Fruit fly (Drosophila melanogaster): Measurements from ENCODE around the gene Cks85A.

Cks85A gene

DNA sequence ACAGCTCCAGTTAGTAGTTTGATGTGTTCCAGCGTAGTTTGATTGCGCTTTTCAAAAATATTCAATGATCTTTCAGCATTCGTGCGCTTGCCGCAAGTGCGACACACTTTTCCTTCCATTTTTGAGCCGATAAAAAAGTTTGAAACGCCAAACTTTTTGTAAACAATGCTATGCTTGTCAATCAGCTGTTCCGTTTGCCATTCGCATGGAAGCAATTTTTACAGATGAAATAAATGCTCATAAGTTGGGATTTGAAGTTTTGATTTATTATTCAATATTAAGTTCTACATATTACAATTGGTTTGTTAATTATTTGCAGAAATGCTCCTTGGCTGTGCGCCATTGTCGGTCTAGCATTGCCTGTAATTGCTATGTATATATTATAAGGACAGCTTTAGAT lies 11.3 kb upstream of the Cks85A start, which contains the start of gene ranshi:
Gene ranshi (minus strand): TSS at position 152 of the 400 bp plus-strand sequence.
- TF ChIP-seq CG14655 (GFP tag; optimal IDR thresholded peaks at IDR 0.05), result no peak
- no peak for TF ChIP-seq CG32121 (GFP tag; IDR thresholded peaks at IDR 0.05)

dm6 chr3R:8726632-8727031 lies 8.4 kb upstream of the Cks85A start, which contains the start of gene CG8159:
Gene CG8159, plus strand, starts transcription at chr3R:8726854.
- no peak for TF ChIP-seq CG14655 (GFP tag; optimal IDR thresholded peaks at IDR 0.05)
- TF ChIP-seq CG8159 (tag; optimal IDR thresholded peaks at IDR 0.05), result no peak
- no peak for TF ChIP-seq CG34367 (tag; optimal IDR thresholded peaks at IDR 0.05)
- TF ChIP-seq CG17806 (tag; optimal IDR thresholded peaks at IDR 0.05), result no peak
- no peak for TF ChIP-seq CG4496 (GFP tag; IDR thresholded peaks at IDR 0.05)
- no peak for TF ChIP-seq Pif1A (GFP tag; optimal IDR thresholded peaks at IDR 0.05)
- TF ChIP-seq D1 (tag; optimal IDR thresholded peaks at IDR 0.05), result no peak
- TF ChIP-seq CG12605 (GFP tag; IDR thresholded peaks at IDR 0.05), result no peak
- no peak for TF ChIP-seq CG32121 (GFP tag; IDR thresholded peaks at IDR 0.05)
- TF ChIP-seq EcR (GFP tag; optimal IDR thresholded peaks at IDR 0.05), result no peak
- no peak for TF ChIP-seq CG8301 (tag; optimal IDR thresholded peaks at IDR 0.05)

dm6 chr3R:8725179-8725578 lies 6.9 kb upstream of the Cks85A start, which contains the start of gene ouib:
Gene ouib, plus strand, starts transcription at chr3R:8725479.
- TF ChIP-seq CG8301 (tag; optimal IDR thresholded peaks at IDR 0.05) (no peak), CG34367 (tag; optimal IDR thresholded peaks at IDR 0.05) (no peak), Pif1B (GFP tag; optimal IDR thresholded peaks at IDR 0.05) (no peak), EcR (GFP tag; optimal IDR thresholded peaks at IDR 0.05) (no peak)

dm6 chr3R:8722962-8723548 lies 4.8 kb upstream of the Cks85A start, which contains the start of gene nom:
Gene nom, plus strand, starts transcription at chr3R:8723174.
- no peak for TF ChIP-seq CG34367 (tag; optimal IDR thresholded peaks at IDR 0.05)
- no peak for TF ChIP-seq CG32121 (GFP tag; IDR thresholded peaks at IDR 0.05)
- TF ChIP-seq CG8159 (tag; optimal IDR thresholded peaks at IDR 0.05), result no peak
- no peak for TF ChIP-seq D1 (tag; optimal IDR thresholded peaks at IDR 0.05)
- no peak for TF ChIP-seq CG17806 (tag; optimal IDR thresholded peaks at IDR 0.05)
- no peak for TF ChIP-seq CG15710 (tag; optimal IDR thresholded peaks at IDR 0.05)
- no peak for TF ChIP-seq CG8301 (tag; optimal IDR thresholded peaks at IDR 0.05)
- no peak for TF ChIP-seq Snoo (tag; optimal IDR thresholded peaks at IDR 0.05)

DNA sequence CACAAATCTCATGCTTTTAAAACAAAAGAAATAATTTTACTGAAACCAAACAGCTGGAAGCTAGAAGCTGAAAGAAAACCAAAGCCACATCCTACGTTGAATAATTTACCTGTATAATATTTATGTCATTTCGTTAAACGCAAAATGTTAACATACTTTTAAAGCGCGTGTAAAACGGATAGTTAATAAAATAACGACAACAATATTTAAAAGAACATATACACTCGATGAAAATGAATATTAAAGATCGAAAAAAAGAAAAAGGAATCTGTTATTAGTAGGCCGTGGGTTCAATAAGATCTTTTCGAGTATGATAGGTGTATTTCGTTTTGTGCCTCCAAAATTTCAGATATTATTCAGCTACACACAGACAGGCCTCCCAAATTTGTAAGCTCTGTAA lies 2.8 kb upstream of the Cks85A start, which contains the start of gene CG8136:
Gene CG8136 (plus strand): TSS at position 301 of the 400 bp plus-strand sequence.
- TF ChIP-seq CG13204 (GFP tag; optimal IDR thresholded peaks at IDR 0.05) (no peak), gl (tag; optimal IDR thresholded peaks at IDR 0.05) (no peak), D1 (tag; optimal IDR thresholded peaks at IDR 0.05) (no peak), CG10348 (GFP tag; IDR thresholded peaks at IDR 0.05) (no peak), rn (GFP tag; IDR thresholded peaks at IDR 0.05) (no peak), fd96Ca (GFP tag; IDR thresholded peaks at IDR 0.05) (no peak), CG8301 (tag; optimal IDR thresholded peaks at IDR 0.05) (no peak), Snoo (tag; optimal IDR thresholded peaks at IDR 0.05) (no peak)

- TF ChIP-seq EcR (GFP tag; optimal IDR thresholded peaks at IDR 0.05) (no peak), fd96Ca (GFP tag; IDR thresholded peaks at IDR 0.05) (no peak), CG4496 (GFP tag; IDR thresholded peaks at IDR 0.05) (0 out of 3 replicates have a peak, but pooled peaks have one; percentile 29), CG9948 (tag; optimal IDR thresholded peaks at IDR 0.05) (no peak), CG32121 (GFP tag; IDR thresholded peaks at IDR 0.05) (no peak)
Measured at dm6 chr3R:8718898-8719297, 642 bp upstream of the Cks85A start, which contains the start of gene CG11760. Gene CG11760, plus strand, starts transcription at chr3R:8719198.

DNA sequence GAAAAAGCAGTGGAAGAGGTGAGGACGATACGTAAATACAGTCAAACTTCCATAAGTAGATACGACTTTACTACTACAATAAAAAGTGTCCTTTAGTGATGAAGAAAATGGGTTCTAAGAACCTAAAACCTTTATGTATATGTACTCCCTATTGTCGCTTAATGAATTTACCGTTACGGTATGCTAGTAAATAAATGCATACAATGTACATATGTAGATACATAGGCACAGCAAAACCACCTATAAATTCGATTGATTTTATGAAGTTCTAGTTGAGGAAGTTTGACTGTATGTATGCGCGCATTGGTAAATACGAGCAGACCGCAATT lies 1.7 kb downstream of the Cks85A start:
- TF ChIP-seq CG15710 (tag; optimal IDR thresholded peaks at IDR 0.05) (peak; percentile 4), CG17806 (tag; optimal IDR thresholded peaks at IDR 0.05) (peak; percentile 19), CG8301 (tag; optimal IDR thresholded peaks at IDR 0.05) (peak; percentile 11), rn (GFP tag; IDR thresholded peaks at IDR 0.05) (no peak), CG9948 (tag; optimal IDR thresholded peaks at IDR 0.05) (peak; percentile 30)

dm6 chr3R:8715851-8716550 lies 2.3 kb downstream of the Cks85A start, which contains the start of gene TMEM216:
Gene TMEM216, plus strand, starts transcription at chr3R:8716243.
- TF ChIP-seq CG4496 (GFP tag; IDR thresholded peaks at IDR 0.05) (0 out of 3 replicates have a peak, but pooled peaks have one; percentile 17), D1 (tag; optimal IDR thresholded peaks at IDR 0.05) (no peak), CG34367 (tag; optimal IDR thresholded peaks at IDR 0.05) (no peak), gl (tag; optimal IDR thresholded peaks at IDR 0.05) (peak; percentile 28), Snoo (tag; optimal IDR thresholded peaks at IDR 0.05) (no peak), CG13204 (GFP tag; optimal IDR thresholded peaks at IDR 0.05) (no peak), fd96Ca (GFP tag; IDR thresholded peaks at IDR 0.05) (no peak), CG12605 (GFP tag; IDR thresholded peaks at IDR 0.05) (no peak), Ets98B (GFP tag; IDR thresholded peaks at IDR 0.05) (no peak), EcR (GFP tag; optimal IDR thresholded peaks at IDR 0.05) (peak; percentile 2), CG15710 (tag; optimal IDR thresholded peaks at IDR 0.05) (no peak), CG8159 (tag; optimal IDR thresholded peaks at IDR 0.05) (no peak)

Measured in whole organism, pupa.